Fruit fly (Drosophila melanogaster): ENCODE results near the gene CG8461.

The CG8461 gene

dm6 chr3R:14558383-14558883, 45.0 kb upstream of the CG8461 start (continued):
- TF ChIP-seq CG12942 (GFP tag; optimal IDR thresholded peaks at IDR 0.05) (peak; percentile 86), pfk (GFP tag; optimal IDR thresholded peaks at IDR 0.05) (no peak), NFAT (GFP tag; IDR thresholded peaks at IDR 0.05) (peak; percentile 77), CG12104 (GFP tag; optimal IDR thresholded peaks at IDR 0.05) (peak; percentile 91), Atf-2 (GFP tag; optimal IDR thresholded peaks at IDR 0.05) (peak; percentile 88), gcm2 (GFP tag; optimal IDR thresholded peaks at IDR 0.05) (peak; percentile 72), al (GFP tag; IDR thresholded peaks at IDR 0.05) (peak; percentile 71), Hr39 (optimal IDR thresholded peaks at IDR 0.05) (no peak), Trl (optimal IDR thresholded peaks at IDR 0.05) (peak in 1 of 2 experiments; percentile 84), Trl (GFP tag; optimal IDR thresholded peaks at IDR 0.05) (peak; percentile 82), hkb (optimal IDR thresholded peaks at IDR 0.05) (no peak), hkb (GFP tag; IDR thresholded peaks at IDR 0.05) (peak; percentile 93), jigr1 (GFP tag; IDR thresholded peaks at IDR 0.05) (peak; percentile 81; the same call in 2 of the 3 replicates), CG7839 (tag; optimal IDR thresholded peaks at IDR 0.05) (peak; percentile 93), CG6813 (GFP tag; optimal IDR thresholded peaks at IDR 0.05) (peak; percentile 86), ERR (GFP tag; optimal IDR thresholded peaks at IDR 0.05) (peak; percentile 85), cad (GFP tag; optimal IDR thresholded peaks at IDR 0.05) (no peak), CG4730 (GFP tag; IDR thresholded peaks at IDR 0.05) (peak; percentile 78), gem (tag; optimal IDR thresholded peaks at IDR 0.05) (peak; percentile 97), CG34376 (GFP tag; optimal IDR thresholded peaks at IDR 0.05) (peak; percentile 93), da (GFP tag; optimal IDR thresholded peaks at IDR 0.05) (peak; percentile 51), CG6175 (GFP tag; IDR thresholded peaks at IDR 0.05) (peak; percentile 39; the same call in 1 of the 3 replicates), CG12071 (GFP tag; optimal IDR thresholded peaks at IDR 0.05) (peak; percentile 86), CG14014 (GFP tag; IDR thresholded peaks at IDR 0.05) (peak; percentile 87), ATbp (GFP tag; optimal IDR thresholded peaks at IDR 0.05) (peak; percentile 95), ato (GFP tag; IDR thresholded peaks at IDR 0.05; ENCODE audit: partially characterized antibody) (no peak), Mes4 (GFP tag; optimal IDR thresholded peaks at IDR 0.05) (peak; percentile 87), CG13775 (GFP tag; optimal IDR thresholded peaks at IDR 0.05) (peak; percentile 85), Oli (tag; optimal IDR thresholded peaks at IDR 0.05) (peak; percentile 95), Ets65A (GFP tag) (peak; percentile 95), CG7987 (GFP tag; optimal IDR thresholded peaks at IDR 0.05) (peak; percentile 75), Bdp1 (GFP tag; optimal IDR thresholded peaks at IDR 0.05) (peak; percentile 69), D19A (tag; optimal IDR thresholded peaks at IDR 0.05) (peak; percentile 90), oc (tag; optimal IDR thresholded peaks at IDR 0.05) (peak; percentile 88), gro (GFP tag; optimal IDR thresholded peaks at IDR 0.05) (peak; percentile 91), Sox102F (GFP tag; optimal IDR thresholded peaks at IDR 0.05) (peak; percentile 96), eve (GFP tag; optimal IDR thresholded peaks at IDR 0.05) (peak in 1 of 2 experiments; percentile 97), CG31388 (GFP tag; optimal IDR thresholded peaks at IDR 0.05) (peak; percentile 70), Gsc (GFP tag; IDR thresholded peaks at IDR 0.05) (0 out of 2 replicates have a peak, but pooled peaks have one; percentile 36), Doc2 (GFP tag; IDR thresholded peaks at IDR 0.05) (peak; percentile 64; the same call in 1 of the 2 replicates), sc (optimal IDR thresholded peaks at IDR 0.05) (no peak), sc (GFP tag; optimal IDR thresholded peaks at IDR 0.05) (peak; percentile 84), Tbp (GFP tag; optimal IDR thresholded peaks at IDR 0.05) (no peak), lbe (GFP tag; optimal IDR thresholded peaks at IDR 0.05) (no peak), kay (GFP tag; optimal IDR thresholded peaks at IDR 0.05) (peak; percentile 84), CG13894 (tag; optimal IDR thresholded peaks at IDR 0.05) (peak; percentile 89), CG9215 (GFP tag; IDR thresholded peaks at IDR 0.05) (peak; percentile 82), inv (GFP tag; IDR thresholded peaks at IDR 0.05; ENCODE audit: partially characterized antibody) (no peak), CG15696 (tag; optimal IDR thresholded peaks at IDR 0.05) (peak; percentile 55), Ets97D (GFP tag; optimal IDR thresholded peaks at IDR 0.05) (peak; percentile 65), CG10274 (GFP tag; optimal IDR thresholded peaks at IDR 0.05) (peak; percentile 85), CG14710 (tag; optimal IDR thresholded peaks at IDR 0.05) (peak; percentile 79)
